Fruit fly (Drosophila melanogaster) whole organism, pupa: ENCODE measurements around the gene mub.

Source experiments
- CG12605 ChIP-seq: fragments of 200-800 bp; sonication (Bioruptor generic); IDR thresholded peaks from 2 replicates; pipeline ENCODE4 v1.3.6; 2022; ENCODE audit warnings: missing biosample characterization, missing genetic modification characterization
- CG8159 ChIP-seq: fragments of 200-800 bp; sonication (Bioruptor generic); optimal IDR thresholded peaks from 3 replicates; lab custom pipeline; 2018; ENCODE audit warnings: missing biosample characterization, mild to moderate bottlenecking, missing genetic modification characterization, moderate library complexity
- CG8301 ChIP-seq: fragments of 200-800 bp; sonication (Bioruptor generic); optimal IDR thresholded peaks from 2 replicates; lab custom pipeline; 2018; ENCODE audit warnings: missing biosample characterization, mild to moderate bottlenecking, missing genetic modification characterization
- EcR ChIP-seq: fragments of 200-800 bp; sonication (Bioruptor generic); optimal IDR thresholded peaks from 3 replicates; lab custom pipeline; 2019; ENCODE audit warnings: missing biosample characterization, missing genetic modification characterization, mild to moderate bottlenecking, moderate library complexity, missing genetic modification reagents
- Pif1A ChIP-seq: fragments of 200-800 bp; sonication (Bioruptor generic); optimal IDR thresholded peaks from 3 replicates; lab custom pipeline; 2016; ENCODE audit warnings: missing biosample characterization, missing genetic modification characterization
- Snoo ChIP-seq: fragments of 200-800 bp; sonication (Bioruptor generic); optimal IDR thresholded peaks from 3 replicates; lab custom pipeline; 2017; ENCODE audit warnings: missing biosample characterization, mild to moderate bottlenecking, missing genetic modification characterization, inconsistent platforms
- gl ChIP-seq: fragments of 200-800 bp; sonication (Bioruptor generic); optimal IDR thresholded peaks from 2 replicates; lab custom pipeline; 2018; ENCODE audit warnings: missing biosample characterization, mild to moderate bottlenecking, missing genetic modification characterization

DNA sequence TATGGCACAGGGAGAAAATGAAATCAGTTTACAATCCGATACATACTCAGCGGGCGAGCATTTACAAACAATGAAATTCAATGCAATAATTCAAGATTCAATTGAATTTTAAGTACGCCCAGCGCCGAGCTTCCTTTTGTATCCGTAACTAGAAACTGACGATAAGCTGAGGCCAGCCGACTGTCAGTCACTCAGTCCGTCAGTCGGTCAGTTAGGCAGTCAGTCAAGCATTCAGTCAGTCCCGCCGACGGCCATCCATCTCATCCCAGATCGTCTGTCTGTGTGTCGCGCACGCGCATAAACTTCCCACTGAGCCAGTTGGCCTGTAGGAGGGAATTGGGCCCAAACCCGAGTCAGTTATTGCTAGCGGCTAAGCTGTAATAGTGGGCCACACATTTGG lies 25.1 kb upstream of the mub start:
- TF ChIP-seq CG8301 (tag; lab: Kevin White, UChicago) (no peak), EcR (no peak), Pif1A (no peak), CG12605 (GFP tag; lab: Robert Waterston, UW) (no peak), CG8159 (no peak), Snoo (tag; lab: Kevin White, UChicago) (no peak), gl (no peak)
